Worm (Caenorhabditis elegans) whole organism, young adult: ENCODE data around the gene nuc-1.

Experiments
- B0019.2 ChIP-seq: fragments of 200-800 bp; sonication (Bioruptor generic); conservative IDR thresholded peaks from 2 replicates; pipeline ENCODE4 v1.3.6; 2022; ENCODE audit warnings: missing genetic modification reagents, missing genetic modification characterization, missing compliant biosample characterization
- F23B12.7 ChIP-seq: sonication (generic microtip); optimal IDR thresholded peaks from 2 replicates; lab custom pipeline; 2017; ENCODE audit warnings: missing genetic modification characterization, mild to moderate bottlenecking, missing compliant biosample characterization, antibody characterized with exemption, moderate library complexity; ENCODE audit not compliant: insufficient read depth
- F39B2.1 ChIP-seq: fragments of 200-800 bp; sonication (Bioruptor generic); IDR thresholded peaks from 2 replicates; pipeline ENCODE4 v1.3.6; 2022; ENCODE audit warnings: missing genetic modification reagents, missing genetic modification characterization, missing compliant biosample characterization
- F57A8.1 ChIP-seq: fragments of 200-800 bp; sonication (Bioruptor generic); optimal IDR thresholded peaks from 2 replicates; lab custom pipeline; 2018; ENCODE audit warnings: mild to moderate bottlenecking, missing genetic modification characterization, moderate library complexity, missing compliant biosample characterization
- F57C9.4 ChIP-seq: sonication (generic microtip); optimal IDR thresholded peaks from 2 replicates; lab custom pipeline; 2017; ENCODE audit warnings: mild to moderate bottlenecking, missing genetic modification characterization, missing compliant biosample characterization
- K12H6.12 ChIP-seq: fragments of 200-800 bp; sonication (Bioruptor generic); optimal IDR thresholded peaks from 2 replicates; lab custom pipeline; 2018; ENCODE audit warnings: mild to moderate bottlenecking, missing genetic modification characterization, missing compliant biosample characterization
- Y56A3A.18 ChIP-seq: fragments of 200-800 bp; sonication (Bioruptor generic); IDR thresholded peaks from 2 replicates; pipeline ENCODE4 v1.3.6; 2022; ENCODE audit warnings: missing genetic modification reagents, missing genetic modification characterization, missing compliant biosample characterization
- Y79H2A.3 ChIP-seq: fragments of 200-800 bp; sonication (Bioruptor generic); conservative IDR thresholded peaks from 2 replicates; pipeline ENCODE4 v1.3.6; 2022; ENCODE audit warnings: missing genetic modification reagents, missing genetic modification characterization, missing compliant biosample characterization
- attf-5 ChIP-seq: fragments of 200-800 bp; sonication (Bioruptor generic); optimal IDR thresholded peaks from 2 replicates; lab custom pipeline; 2018; ENCODE audit warnings: mild to moderate bottlenecking, missing genetic modification characterization, missing compliant biosample characterization
- cebp-1 ChIP-seq, 2 experiments: fragments of 200-800 bp in 1 of 2; sonication (Bioruptor generic) in 1 of 2; sonication (generic microtip) in 1 of 2; IDR thresholded peaks in 1 of 2; optimal IDR thresholded peaks in 1 of 2; 2 replicates each; pipeline versions ENCODE4 v1.3.6 to Lab custom; 2017 to 2022; ENCODE audit warnings: missing compliant biosample characterization in 2 of 2, missing genetic modification characterization in 2 of 2, mild to moderate bottlenecking in 1 of 2, missing genetic modification reagents in 1 of 2, moderate library complexity in 1 of 2
- ceh-40 ChIP-seq: fragments of 200-800 bp; sonication (Bioruptor generic); IDR thresholded peaks from 2 replicates; pipeline ENCODE4 v1.3.6; 2022; ENCODE audit warnings: missing genetic modification characterization, missing compliant biosample characterization
- chd-7 ChIP-seq: sonication (generic microtip); optimal IDR thresholded peaks from 2 replicates; lab custom pipeline; 2016; ENCODE audit warnings: mild to moderate bottlenecking, missing genetic modification characterization, moderate library complexity, missing compliant biosample characterization
- die-1 ChIP-seq: sonication (generic microtip); optimal IDR thresholded peaks from 2 replicates; lab custom pipeline; 2016; ENCODE audit warnings: missing genotype, mild to moderate bottlenecking, missing genetic modification characterization, missing compliant biosample characterization
- dox-1 ChIP-seq: fragments of 200-800 bp; sonication (Bioruptor generic); IDR thresholded peaks from 2 replicates; pipeline ENCODE4 v1.3.6; 2022; ENCODE audit warnings: missing genetic modification reagents, missing genetic modification characterization, missing compliant biosample characterization
- egl-44 ChIP-seq: fragments of 200-800 bp; sonication (Bioruptor generic); IDR thresholded peaks from 2 replicates; pipeline ENCODE4 v1.3.6; 2022; ENCODE audit warnings: missing genetic modification reagents, missing genetic modification characterization, missing compliant biosample characterization
- egrh-3 ChIP-seq: fragments of 200-800 bp; sonication (Bioruptor generic); IDR thresholded peaks from 2 replicates; pipeline ENCODE4 v1.3.6; 2022; ENCODE audit warnings: missing genetic modification reagents, missing genetic modification characterization, missing compliant biosample characterization
- ekl-4 ChIP-seq: fragments of 200-800 bp; sonication (Bioruptor generic); IDR thresholded peaks from 2 replicates; pipeline ENCODE4 v1.3.6; 2022; ENCODE audit warnings: missing genetic modification reagents, missing genetic modification characterization, missing compliant biosample characterization
- fkh-3 ChIP-seq: sonication (generic microtip); optimal IDR thresholded peaks from 2 replicates; lab custom pipeline; 2016; ENCODE audit warnings: mild to moderate bottlenecking, missing genetic modification characterization, missing compliant biosample characterization
- hmg-1.2 ChIP-seq: fragments of 200-800 bp; sonication (Bioruptor generic); IDR thresholded peaks from 2 replicates; pipeline ENCODE4 v1.3.6; 2022; ENCODE audit warnings: missing genetic modification reagents, missing genetic modification characterization, missing compliant biosample characterization
- let-607 ChIP-seq, 2 experiments: fragments of 200-800 bp in 1 of 2; sonication (Bioruptor generic) in 1 of 2; sonication (generic microtip) in 1 of 2; optimal IDR thresholded peaks; 2 replicates each; lab custom pipeline; 2016 to 2018; ENCODE audit warnings: mild to moderate bottlenecking in 2 of 2, missing compliant biosample characterization in 2 of 2, missing genetic modification characterization in 2 of 2, moderate library complexity in 2 of 2, missing genotype in 1 of 2
- lin-40 ChIP-seq: sonication (generic microtip); optimal IDR thresholded peaks from 2 replicates; lab custom pipeline; 2016; ENCODE audit warnings: missing genetic modification characterization, mild to moderate bottlenecking, missing compliant biosample characterization, missing genotype, missing genetic modification reagents
- lin-54 ChIP-seq: fragments of 200-800 bp; sonication (Bioruptor generic); optimal IDR thresholded peaks from 2 replicates; lab custom pipeline; 2018; ENCODE audit warnings: mild to moderate bottlenecking, missing genetic modification characterization, missing compliant biosample characterization
- lir-1 ChIP-seq: fragments of 200-800 bp; sonication (Bioruptor generic); conservative IDR thresholded peaks from 2 replicates; pipeline ENCODE4 v1.3.6; 2022; ENCODE audit warnings: missing genetic modification reagents, missing genetic modification characterization, missing compliant biosample characterization
- madf-3 ChIP-seq: fragments of 200-800 bp; sonication (Bioruptor generic); IDR thresholded peaks from 2 replicates; pipeline ENCODE4 v1.3.6; 2022; ENCODE audit warnings: missing genetic modification reagents, missing genetic modification characterization, missing compliant biosample characterization
- nfya-1 ChIP-seq: sonication (generic microtip); optimal IDR thresholded peaks from 2 replicates; lab custom pipeline; 2017; ENCODE audit warnings: antibody characterized with exemption, missing compliant biosample characterization, missing genetic modification characterization, borderline replicate concordance; ENCODE audit not compliant: insufficient read depth
- nfyb-1 ChIP-seq: fragments of 200-800 bp; sonication (Bioruptor generic); IDR thresholded peaks from 2 replicates; pipeline ENCODE4 v1.3.6; 2022; ENCODE audit warnings: missing genetic modification reagents, missing genetic modification characterization, missing compliant biosample characterization
- nhr-80 ChIP-seq: sonication (generic microtip); optimal IDR thresholded peaks from 2 replicates; lab custom pipeline; 2016; ENCODE audit warnings: missing genetic modification characterization, missing compliant biosample characterization
- snpc-4 ChIP-seq, 5 experiments: fragments of 150-350 bp in 1 of 5; sonication (generic microtip) in 4 of 5; optimal IDR thresholded peaks; 2 replicates each; lab custom pipeline; 2014 to 2018; ENCODE audit warnings: missing genetic modification characterization in 5 of 5, missing biosample characterization in 3 of 5, antibody characterized with exemption in 2 of 5, mild to moderate bottlenecking in 2 of 5, missing compliant biosample characterization in 2 of 5, missing genotype in 2 of 5, moderate library complexity in 2 of 5, missing genetic modification reagents in 1 of 5
- tbp1 ChIP-seq: fragments of 200-800 bp; sonication (Bioruptor generic); optimal IDR thresholded peaks from 2 replicates; lab custom pipeline; 2018; ENCODE audit warnings: mild to moderate bottlenecking, missing genetic modification characterization, missing compliant biosample characterization
- unc-62 ChIP-seq: fragments of 150-350 bp; optimal IDR thresholded peaks from 2 replicates; lab custom pipeline; 2014; ENCODE audit warnings: missing biosample characterization, missing genetic modification reagents, missing genetic modification characterization
- zfh-2 ChIP-seq: fragments of 200-800 bp; sonication (Bioruptor generic); conservative IDR thresholded peaks from 2 replicates; pipeline ENCODE4 v1.3.6; 2022; ENCODE audit warnings: missing genetic modification reagents, missing genetic modification characterization, missing compliant biosample characterization
- zim-3 ChIP-seq: sonication (generic microtip); optimal IDR thresholded peaks from 2 replicates; lab custom pipeline; 2017; ENCODE audit warnings: mild to moderate bottlenecking, missing genetic modification characterization, moderate library complexity, missing compliant biosample characterization
- ztf-26 ChIP-seq: sonication (generic microtip); optimal IDR thresholded peaks from 2 replicates; lab custom pipeline; 2017; ENCODE audit warnings: missing genetic modification characterization, missing compliant biosample characterization
- ztf-6 ChIP-seq: fragments of 200-800 bp; sonication (Bioruptor generic); IDR thresholded peaks from 2 replicates; pipeline ENCODE4 v1.3.6; 2022; ENCODE audit warnings: missing genetic modification reagents, missing genetic modification characterization, missing compliant biosample characterization

The nuc-1 gene

DNA sequence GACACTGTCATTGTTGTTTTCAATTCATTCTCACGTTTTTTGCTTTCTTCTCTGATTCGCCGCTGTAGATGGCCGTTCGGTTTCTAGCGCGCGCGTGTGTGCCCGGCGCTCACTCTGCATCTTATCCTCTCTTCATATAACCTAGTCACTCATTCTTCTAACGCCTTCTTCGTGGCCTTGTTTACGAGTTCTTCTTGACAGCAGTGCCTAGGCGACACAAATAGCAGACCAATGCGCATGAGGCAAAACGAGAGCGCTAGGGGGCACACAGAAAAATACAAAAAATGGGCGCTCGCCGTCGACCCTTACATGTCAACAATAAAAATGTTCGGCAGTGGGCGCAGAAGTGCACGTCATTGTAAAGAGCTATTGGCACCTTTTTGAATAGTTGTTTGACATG is 11.4 kb downstream of the nuc-1 start (continued):
- TF ChIP-seq attf-5 (peak; percentile 60), ztf-26 (peak; percentile 17), cebp-1 (GFP tag; IDR thresholded peaks at IDR 0.05; lab: Robert Waterston, UW) (0 out of 2 replicates have a peak, but pooled peaks have one; percentile 12), cebp-1 (tag; optimal IDR thresholded peaks at IDR 0.05; lab: Kevin White, UChicago) (peak; percentile 66), unc-62 (GFP tag; lab: Kevin White, UChicago) (peak; percentile 33), F23B12.7 (tag; lab: Kevin White, UChicago) (no peak), nfya-1 (tag; lab: Kevin White, UChicago) (no peak), tbp1 (peak; percentile 22), madf-3 (no peak), Y79H2A.3 (GFP tag; lab: Robert Waterston, UW) (no peak), K12H6.12 (tag; lab: Kevin White, UChicago) (peak; percentile 67), ekl-4 (0 out of 2 replicates have a peak, but pooled peaks have one; percentile 33), ceh-40 (GFP tag; lab: Robert Waterston, UW) (no peak), chd-7 (tag; lab: Kevin White, UChicago) (peak; percentile 27), Y56A3A.18 (no peak), F57A8.1 (GFP tag; lab: Kevin White, UChicago) (no peak), die-1 (tag; lab: Kevin White, UChicago) (no peak), lin-40 (tag; lab: Kevin White, UChicago) (peak; percentile 54), lin-54 (GFP tag; lab: Kevin White, UChicago) (peak; percentile 20), nfyb-1 (GFP tag; lab: Robert Waterston, UW) (peak; percentile 46; the same call in 1 of the 2 replicates)

DNA sequence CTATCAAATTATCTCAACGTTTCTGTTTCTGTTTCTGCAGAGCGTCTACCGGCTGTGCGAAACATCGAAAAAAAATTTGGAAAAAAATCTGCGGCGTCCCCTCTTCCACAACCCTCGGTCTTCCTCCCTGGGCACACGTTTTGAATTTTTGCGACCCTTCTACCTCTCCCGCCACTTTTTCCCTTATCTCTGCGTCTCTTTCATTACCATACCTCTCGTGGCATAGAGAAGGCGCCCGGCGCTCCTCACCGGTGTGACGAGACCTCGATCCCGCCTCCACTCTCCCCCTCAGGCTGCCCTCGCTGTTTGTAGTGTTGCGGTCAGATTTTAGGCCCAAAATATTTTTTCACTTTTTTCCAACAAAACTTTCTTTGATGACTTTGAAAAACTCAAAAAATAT is 12.7 kb downstream of the nuc-1 start:
- peak; percentile 92 for TF ChIP-seq zfh-2 (GFP tag; lab: Robert Waterston, UW)
- peak; percentile 77 for TF ChIP-seq egrh-3 (GFP tag; lab: Robert Waterston, UW)
- no peak for TF ChIP-seq F57C9.4 (tag; lab: Kevin White, UChicago)
- TF ChIP-seq F39B2.1 = no peak
- no peak for TF ChIP-seq fkh-3 (tag; lab: Kevin White, UChicago)
- peak; percentile 30 for TF ChIP-seq lin-40 (tag; lab: Kevin White, UChicago)
- TF ChIP-seq snpc-4 (GFP tag; optimal IDR thresholded peaks at IDR 0.05; lab: Kevin White, UChicago) = no peak
- peak in 1 of 4 experiments; percentile 7 for TF ChIP-seq snpc-4 (tag; optimal IDR thresholded peaks at IDR 0.05; lab: Kevin White, UChicago)
- TF ChIP-seq nhr-80 (tag; lab: Kevin White, UChicago) = peak; percentile 37
- TF ChIP-seq nfyb-1 (GFP tag; lab: Robert Waterston, UW) = 0 out of 2 replicates have a peak, but pooled peaks have one; percentile 26
- peak; percentile 4 for TF ChIP-seq attf-5
- TF ChIP-seq cebp-1 (GFP tag; IDR thresholded peaks at IDR 0.05; lab: Robert Waterston, UW) = no peak
- peak; percentile 4 for TF ChIP-seq cebp-1 (tag; optimal IDR thresholded peaks at IDR 0.05; lab: Kevin White, UChicago)
- TF ChIP-seq hmg-1.2 (GFP tag; lab: Robert Waterston, UW) = peak; percentile 53
- TF ChIP-seq, all 124 proteins: peak for 9

DNA sequence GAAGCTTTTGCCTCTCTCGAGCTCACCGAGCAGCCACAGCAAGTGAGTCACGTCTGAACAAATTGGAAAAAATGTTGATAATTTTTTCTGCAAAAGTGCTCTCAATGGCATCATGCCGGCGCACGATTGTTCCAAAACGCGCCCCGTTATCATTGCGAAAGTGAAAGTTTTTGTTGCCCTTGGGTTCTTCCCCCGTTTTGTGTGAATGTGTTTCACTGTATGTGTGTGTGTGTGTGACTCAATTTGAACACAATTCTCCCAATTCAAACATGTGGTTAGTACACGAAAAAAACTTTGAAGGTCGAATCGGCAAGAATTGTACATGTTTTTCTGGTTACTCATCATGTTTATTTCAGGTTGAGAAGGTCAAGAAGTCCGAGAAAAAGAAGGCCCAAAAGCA is 13.4 kb downstream of the nuc-1 start:
- TF ChIP-seq ztf-6 (GFP tag; lab: Robert Waterston, UW) (no peak), cebp-1 (GFP tag; IDR thresholded peaks at IDR 0.05; lab: Robert Waterston, UW) (peak; percentile 67; the same call in 1 of the 2 replicates), cebp-1 (tag; optimal IDR thresholded peaks at IDR 0.05; lab: Kevin White, UChicago) (peak; percentile 68), lir-1 (no peak), let-607 (tag; optimal IDR thresholded peaks at IDR 0.05; lab: Kevin White, UChicago) (no peak), dox-1 (peak; percentile 50; the same call in 1 of the 2 replicates), lin-40 (tag; lab: Kevin White, UChicago) (peak; percentile 3), zim-3 (tag; lab: Kevin White, UChicago) (no peak), egl-44 (0 out of 2 replicates have a peak, but pooled peaks have one; percentile 36), tbp1 (peak; percentile 8), B0019.2 (GFP tag; lab: Robert Waterston, UW) (no peak), nhr-80 (tag; lab: Kevin White, UChicago) (peak; percentile 96), attf-5 (peak; percentile 33)
